In the genomic region with DNA sequence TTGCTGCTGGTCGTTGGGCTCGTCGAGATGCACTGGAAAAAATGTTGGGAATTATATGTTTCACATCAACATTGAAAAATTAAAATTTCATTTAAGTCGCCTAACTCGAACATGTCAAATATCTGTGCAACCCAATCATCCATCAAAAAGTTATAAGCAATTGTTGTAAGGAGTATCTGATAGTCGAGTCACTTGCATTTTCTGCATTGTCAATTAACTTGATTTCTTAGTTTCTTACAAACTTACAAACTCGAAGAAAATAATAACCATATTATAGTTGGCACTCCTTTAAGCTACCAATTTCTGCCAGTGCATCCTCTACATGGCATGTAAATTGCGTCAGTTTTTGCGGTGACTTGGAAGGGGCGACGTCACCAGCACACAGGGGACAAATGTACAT, we compare ENCODE assay signal across 1 fruit fly cellular context.
TF ChIP-seq lines count a peak whose summit lies in the region.

No protein-coding gene starts in this region.

TF ChIP-seq in whole organism, embryonic, 481 proteins besides CTCF, POLR2A, EP300 and RAD21 (continued from another document):
- TF ChIP-seq Nf-YB (GFP tag; optimal IDR thresholded peaks at IDR 0.05; lab: Kevin White, UChicago) = no peak
- TF ChIP-seq zfh1 (GFP tag; IDR thresholded peaks at IDR 0.05; lab: Robert Waterston, UW) = peak; percentile 55; the same call in 1 of the 3 replicates
- peak; percentile 1 for TF ChIP-seq CG12659 (GFP tag; optimal IDR thresholded peaks at IDR 0.05; lab: Kevin White, UChicago)
- TF ChIP-seq eyg (GFP tag; optimal IDR thresholded peaks at IDR 0.05; lab: Kevin White, UChicago) = peak; percentile 21
- peak; percentile 70 for TF ChIP-seq CG18262 (tag; optimal IDR thresholded peaks at IDR 0.05; lab: Kevin White, UChicago)
- peak; percentile 57 for TF ChIP-seq CG30403 (GFP tag; optimal IDR thresholded peaks at IDR 0.05; lab: Kevin White, UChicago)
- no peak for TF ChIP-seq fd64A (GFP tag; optimal IDR thresholded peaks at IDR 0.05; lab: Kevin White, UChicago)
- TF ChIP-seq Side (GFP tag; optimal IDR thresholded peaks at IDR 0.05; lab: Kevin White, UChicago) = peak; percentile 33
- TF ChIP-seq CG8359 (GFP tag; optimal IDR thresholded peaks at IDR 0.05; lab: Kevin White, UChicago; ENCODE audit: borderline replicate concordance) = peak; percentile 17
- no peak for TF ChIP-seq CG3065 (GFP tag; optimal IDR thresholded peaks at IDR 0.05; lab: Kevin White, UChicago)
- TF ChIP-seq CG14710 (tag; optimal IDR thresholded peaks at IDR 0.05; lab: Kevin White, UChicago) = peak; percentile 36
- TF ChIP-seq abd-A (tag; optimal IDR thresholded peaks at IDR 0.05; lab: Kevin White, UChicago) = no peak
- peak; percentile 1 for TF ChIP-seq Atf-2 (GFP tag; optimal IDR thresholded peaks at IDR 0.05; lab: Kevin White, UChicago)
- 0 out of 2 replicates have a peak, but pooled peaks have one; percentile 9 for TF ChIP-seq CG7372 (GFP tag; IDR thresholded peaks at IDR 0.05; lab: Robert Waterston, UW)
- TF ChIP-seq dmrt11E (tag; optimal IDR thresholded peaks at IDR 0.05; lab: Kevin White, UChicago) = peak; percentile 41
- TF ChIP-seq corto (GFP tag; optimal IDR thresholded peaks at IDR 0.05; lab: Kevin White, UChicago) = no peak
- TF ChIP-seq Med (GFP tag; lab: Kevin White, UChicago) = peak; percentile 89
- TF ChIP-seq CG3995 (GFP tag; optimal IDR thresholded peaks at IDR 0.05; lab: Kevin White, UChicago) = no peak
- TF ChIP-seq CG12104 (GFP tag; optimal IDR thresholded peaks at IDR 0.05; lab: Kevin White, UChicago) = peak; percentile 10
- TF ChIP-seq sqz (GFP tag; optimal IDR thresholded peaks at IDR 0.05; lab: Kevin White, UChicago) = peak; percentile 1
- TF ChIP-seq CG14441 (GFP tag; IDR thresholded peaks at IDR 0.05; lab: Robert Waterston, UW) = no peak
- 0 out of 2 replicates have a peak, but pooled peaks have one; percentile 20 for TF ChIP-seq Ptx1 (GFP tag; IDR thresholded peaks at IDR 0.05; lab: Robert Waterston, UW)
- peak; percentile 63 for TF ChIP-seq Sox102F (GFP tag; optimal IDR thresholded peaks at IDR 0.05; lab: Kevin White, UChicago)
- peak; percentile 37 for TF ChIP-seq pnt (GFP tag; optimal IDR thresholded peaks at IDR 0.05; lab: Kevin White, UChicago)
- TF ChIP-seq Oli (tag; optimal IDR thresholded peaks at IDR 0.05; lab: Kevin White, UChicago) = peak; percentile 37
- no peak for TF ChIP-seq BtbVII (GFP tag; optimal IDR thresholded peaks at IDR 0.05; lab: Kevin White, UChicago)
- TF ChIP-seq CG11093 (GFP tag; IDR thresholded peaks at IDR 0.05; lab: Robert Waterston, UW) = 0 out of 3 replicates have a peak, but pooled peaks have one; percentile 28
- no peak for TF ChIP-seq unc-4 (GFP tag; IDR thresholded peaks at IDR 0.05; lab: Robert Waterston, UW; ENCODE audit: partially characterized antibody)
- no peak for TF ChIP-seq Nf-YC (tag; optimal IDR thresholded peaks at IDR 0.05; lab: Kevin White, UChicago)
- peak; percentile 43; the same call in 1 of the 2 replicates for TF ChIP-seq E2f1 (GFP tag; IDR thresholded peaks at IDR 0.05; lab: Robert Waterston, UW)
- TF ChIP-seq CG8944 (GFP tag; optimal IDR thresholded peaks at IDR 0.05; lab: Kevin White, UChicago) = peak; percentile 15
- no peak for TF ChIP-seq Myb (GFP tag; optimal IDR thresholded peaks at IDR 0.05; lab: Kevin White, UChicago)
- no peak for TF ChIP-seq amos (GFP tag; IDR thresholded peaks at IDR 0.05; lab: Robert Waterston, UW; ENCODE audit: partially characterized antibody)
- peak; percentile 31 for TF ChIP-seq Xbp1 (GFP tag; optimal IDR thresholded peaks at IDR 0.05; lab: Kevin White, UChicago)
- TF ChIP-seq Max (GFP tag; optimal IDR thresholded peaks at IDR 0.05; lab: Kevin White, UChicago) = no peak
- TF ChIP-seq tin (GFP tag; optimal IDR thresholded peaks at IDR 0.05; lab: Kevin White, UChicago) = peak; percentile 35
- peak; percentile 65 for TF ChIP-seq CG10979 (tag; optimal IDR thresholded peaks at IDR 0.05; lab: Kevin White, UChicago)
- 0 out of 2 replicates have a peak, but pooled peaks have one; percentile 11 for TF ChIP-seq CG32532 (GFP tag; IDR thresholded peaks at IDR 0.05; lab: Robert Waterston, UW)
- TF ChIP-seq br (optimal IDR thresholded peaks at IDR 0.05; lab: Kevin White, UChicago) = no peak
- peak; percentile 45 for TF ChIP-seq CG8924 (tag; optimal IDR thresholded peaks at IDR 0.05; lab: Kevin White, UChicago)
- no peak for TF ChIP-seq ken (GFP tag; IDR thresholded peaks at IDR 0.05; lab: Robert Waterston, UW)
- TF ChIP-seq lab (GFP tag; optimal IDR thresholded peaks at IDR 0.05; lab: Kevin White, UChicago) = peak; percentile 55
- TF ChIP-seq tgo (GFP tag; IDR thresholded peaks at IDR 0.05; lab: Robert Waterston, UW) = peak; percentile 18; the same call in 1 of the 3 replicates
- no peak; the same call in 1 of the 2 replicates for TF ChIP-seq stc (GFP tag; IDR thresholded peaks at IDR 0.05; lab: Robert Waterston, UW)
- peak; percentile 54 for TF ChIP-seq grau (tag; optimal IDR thresholded peaks at IDR 0.05; lab: Kevin White, UChicago)
- TF ChIP-seq Blimp-1 (GFP tag; optimal IDR thresholded peaks at IDR 0.05; lab: Kevin White, UChicago) = peak; percentile 52
- peak; percentile 29 for TF ChIP-seq Ssrp (tag; optimal IDR thresholded peaks at IDR 0.05; lab: Kevin White, UChicago)
- no peak for TF ChIP-seq hbn (GFP tag; IDR thresholded peaks at IDR 0.05; lab: Robert Waterston, UW; ENCODE audit: partially characterized antibody)
- no peak for TF ChIP-seq slou (GFP tag; optimal IDR thresholded peaks at IDR 0.05; lab: Kevin White, UChicago)
- peak; percentile 2 for TF ChIP-seq Fer3 (tag; optimal IDR thresholded peaks at IDR 0.05; lab: Kevin White, UChicago)
- peak; percentile 17 for TF ChIP-seq CG15514 (GFP tag; optimal IDR thresholded peaks at IDR 0.05; lab: Kevin White, UChicago)
- TF ChIP-seq CG3407 (GFP tag; optimal IDR thresholded peaks at IDR 0.05; lab: Kevin White, UChicago) = peak; percentile 14
- no peak for TF ChIP-seq CG10462 (GFP tag; optimal IDR thresholded peaks at IDR 0.05; lab: Kevin White, UChicago)
- no peak for TF ChIP-seq lov (optimal IDR thresholded peaks at IDR 0.05; lab: Kevin White, UChicago)
- TF ChIP-seq lov (GFP tag; IDR thresholded peaks at IDR 0.05; lab: Robert Waterston, UW) = no peak
- TF ChIP-seq CG33557 (GFP tag; optimal IDR thresholded peaks at IDR 0.05; lab: Kevin White, UChicago) = no peak
- TF ChIP-seq CG7839 (tag; optimal IDR thresholded peaks at IDR 0.05; lab: Kevin White, UChicago) = peak; percentile 62
- no peak for TF ChIP-seq CG7745 (tag; optimal IDR thresholded peaks at IDR 0.05; lab: Kevin White, UChicago)
- peak; percentile 14 for TF ChIP-seq tap (tag; optimal IDR thresholded peaks at IDR 0.05; lab: Kevin White, UChicago)
- TF ChIP-seq CG16815 (GFP tag; optimal IDR thresholded peaks at IDR 0.05; lab: Kevin White, UChicago) = peak; percentile 11
- TF ChIP-seq jigr1 (GFP tag; IDR thresholded peaks at IDR 0.05; lab: Robert Waterston, UW) = 0 out of 3 replicates have a peak, but pooled peaks have one; percentile 22
- TF ChIP-seq tup (GFP tag; optimal IDR thresholded peaks at IDR 0.05; lab: Kevin White, UChicago) = no peak
- TF ChIP-seq HmgZ (tag; optimal IDR thresholded peaks at IDR 0.05; lab: Kevin White, UChicago) = no peak
- TF ChIP-seq CG12071 (GFP tag; optimal IDR thresholded peaks at IDR 0.05; lab: Kevin White, UChicago) = no peak
- TF ChIP-seq CG10267 (tag; optimal IDR thresholded peaks at IDR 0.05; lab: Kevin White, UChicago) = peak; percentile 8
- peak; percentile 38 for TF ChIP-seq CG9437 (GFP tag; optimal IDR thresholded peaks at IDR 0.05; lab: Kevin White, UChicago)
- TF ChIP-seq CG18619 (GFP tag; optimal IDR thresholded peaks at IDR 0.05; lab: Kevin White, UChicago) = peak; percentile 32
- TF ChIP-seq CG4820 (GFP tag; optimal IDR thresholded peaks at IDR 0.05; lab: Kevin White, UChicago) = peak; percentile 45
- TF ChIP-seq grn (GFP tag; optimal IDR thresholded peaks at IDR 0.05; lab: Kevin White, UChicago) = no peak
- TF ChIP-seq Drgx (GFP tag; IDR thresholded peaks at IDR 0.05; lab: Robert Waterston, UW) = peak; percentile 34; the same call in 1 of the 2 replicates
- TF ChIP-seq CG3847 (GFP tag; IDR thresholded peaks at IDR 0.05; lab: Robert Waterston, UW) = 0 out of 2 replicates have a peak, but pooled peaks have one; percentile 9
- TF ChIP-seq CG5245 (GFP tag; optimal IDR thresholded peaks at IDR 0.05; lab: Kevin White, UChicago) = peak; percentile 47
- 0 out of 2 replicates have a peak, but pooled peaks have one; percentile 6 for TF ChIP-seq CG9215 (GFP tag; IDR thresholded peaks at IDR 0.05; lab: Robert Waterston, UW)
- peak; percentile 33 for TF ChIP-seq pum (GFP tag; optimal IDR thresholded peaks at IDR 0.05; lab: Kevin White, UChicago)
- no peak for TF ChIP-seq CG2129 (GFP tag; IDR thresholded peaks at IDR 0.05; lab: Robert Waterston, UW; ENCODE audit: partially characterized antibody)
- TF ChIP-seq dmrt99B (tag; optimal IDR thresholded peaks at IDR 0.05; lab: Kevin White, UChicago) = peak; percentile 57
- TF ChIP-seq CG16863 (GFP tag; optimal IDR thresholded peaks at IDR 0.05; lab: Kevin White, UChicago) = peak; percentile 2
- TF ChIP-seq jumu (GFP tag; optimal IDR thresholded peaks at IDR 0.05; lab: Kevin White, UChicago) = no peak
- TF ChIP-seq Hand (GFP tag; optimal IDR thresholded peaks at IDR 0.05; lab: Kevin White, UChicago) = peak; percentile 2
- TF ChIP-seq HLH54F (GFP tag; optimal IDR thresholded peaks at IDR 0.05; lab: Kevin White, UChicago) = peak; percentile 34
- TF ChIP-seq Mes4 (GFP tag; optimal IDR thresholded peaks at IDR 0.05; lab: Kevin White, UChicago) = peak; percentile 27
- no peak for TF ChIP-seq CG4730 (GFP tag; IDR thresholded peaks at IDR 0.05; lab: Robert Waterston, UW)
- TF ChIP-seq CG17328 (GFP tag; IDR thresholded peaks at IDR 0.05; lab: Robert Waterston, UW) = peak; percentile 33; the same call in 1 of the 2 replicates
- TF ChIP-seq gro (GFP tag; optimal IDR thresholded peaks at IDR 0.05; lab: Kevin White, UChicago) = peak; percentile 5
- peak; percentile 45 for TF ChIP-seq CG6813 (GFP tag; optimal IDR thresholded peaks at IDR 0.05; lab: Kevin White, UChicago)
- peak; percentile 3 for TF ChIP-seq Jarid2 (GFP tag; optimal IDR thresholded peaks at IDR 0.05; lab: Kevin White, UChicago)
- no peak for TF ChIP-seq ap (GFP tag; IDR thresholded peaks at IDR 0.05; lab: Robert Waterston, UW)
- TF ChIP-seq CG6854 (GFP tag; optimal IDR thresholded peaks at IDR 0.05; lab: Kevin White, UChicago) = no peak
- no peak for TF ChIP-seq cwo (GFP tag; optimal IDR thresholded peaks at IDR 0.05; lab: Kevin White, UChicago)
- no peak for TF ChIP-seq CG14965 (GFP tag; optimal IDR thresholded peaks at IDR 0.05; lab: Kevin White, UChicago; ENCODE audit: borderline replicate concordance)
- TF ChIP-seq Hmr (GFP tag; optimal IDR thresholded peaks at IDR 0.05; lab: Kevin White, UChicago) = peak; percentile 42
- peak; percentile 46 for TF ChIP-seq az2 (GFP tag; optimal IDR thresholded peaks at IDR 0.05; lab: Kevin White, UChicago)
